Worm (Caenorhabditis elegans): ENCODE results near the gene grl-29.

DNA sequence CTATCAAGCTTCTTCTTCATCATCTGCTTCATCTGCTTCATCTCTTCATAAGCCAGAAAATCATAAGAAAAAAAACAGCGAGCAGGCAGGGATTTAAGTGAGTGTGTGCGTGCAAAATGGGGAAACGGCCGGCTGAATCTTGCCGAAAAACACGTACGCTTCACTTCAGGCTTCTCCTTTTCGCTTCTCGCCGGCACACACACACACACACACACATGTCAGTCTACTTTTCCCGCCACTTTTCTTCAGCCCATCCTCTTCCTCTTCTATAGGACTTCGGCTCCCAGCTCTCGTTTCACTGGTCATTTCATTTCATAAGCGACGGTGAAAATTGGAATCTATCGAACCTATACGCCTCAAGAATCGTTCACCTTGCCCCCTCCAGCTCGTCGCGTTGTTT lies 24.2 kb upstream of the grl-29 start:
- TF ChIP-seq ama-1 (optimal IDR thresholded peaks at IDR 0.05) = no peak
- no peak for TF ChIP-seq unc-55 (GFP tag; optimal IDR thresholded peaks at IDR 0.05)
- TF ChIP-seq pqm-1 (tag; optimal IDR thresholded peaks at IDR 0.05) = no peak
- TF ChIP-seq npax-4 (tag; optimal IDR thresholded peaks at IDR 0.05) = no peak
- no peak for TF ChIP-seq ets-4 (tag; optimal IDR thresholded peaks at IDR 0.05)
- no peak for TF ChIP-seq Y22D7AL.16 (tag; optimal IDR thresholded peaks at IDR 0.05)
- TF ChIP-seq ceh-24 (tag; optimal IDR thresholded peaks at IDR 0.05) = no peak
- no peak for TF ChIP-seq nfya-1 (tag; optimal IDR thresholded peaks at IDR 0.05)
- TF ChIP-seq tbx-2 (tag; optimal IDR thresholded peaks at IDR 0.05) = no peak
- no peak for TF ChIP-seq rnt-1 (tag; optimal IDR thresholded peaks at IDR 0.05)

All from whole organism, late embryonic.